ENCODE assay signal across 6 worm cellular contexts in the genomic region with DNA sequence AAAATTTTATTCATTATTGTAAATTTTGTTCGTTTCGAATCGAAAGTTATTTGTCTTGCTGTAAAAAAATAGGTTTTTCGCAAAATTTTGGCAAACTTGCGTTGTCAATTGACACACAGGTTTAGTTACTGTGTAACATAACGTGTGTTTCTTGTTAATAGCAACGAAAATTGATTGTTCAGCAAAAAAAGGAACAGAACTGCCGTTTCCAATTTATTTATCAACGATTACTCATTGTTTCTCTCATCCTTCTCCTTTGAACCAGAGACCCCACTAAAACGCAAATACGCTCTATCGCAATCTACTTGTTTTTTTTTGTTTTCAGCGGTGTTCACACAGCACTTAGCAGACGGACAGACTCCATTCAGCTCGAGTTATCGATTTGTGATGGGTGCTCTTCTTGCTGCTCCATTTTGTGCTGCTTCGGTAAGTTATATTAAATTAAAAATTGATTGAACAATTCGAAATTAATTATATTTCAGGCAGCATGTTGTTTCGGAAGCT.
TF ChIP-seq lines count a peak whose summit lies in the region.

A gene (plus strand): TSS at position 326 of the 504 bp plus-strand sequence.

TF ChIP-seq in whole organism, L1 larva, 84 proteins besides CTCF, POLR2A, EP300 and RAD21 (continues in another document):
- TF ChIP-seq irx-1 (tag; optimal IDR thresholded peaks at IDR 0.05; lab: Kevin White, UChicago) = no peak
- TF ChIP-seq unc-30 (tag; optimal IDR thresholded peaks at IDR 0.05; lab: Kevin White, UChicago) = no peak
- TF ChIP-seq C16A3.4 (tag; optimal IDR thresholded peaks at IDR 0.05; lab: Kevin White, UChicago) = peak; percentile 3
- peak in 1 of 3 experiments; percentile 52 for TF ChIP-seq dpl-1 (GFP tag; optimal IDR thresholded peaks at IDR 0.05; lab: Kevin White, UChicago)
- no peak for TF ChIP-seq elt-3 (tag; optimal IDR thresholded peaks at IDR 0.05; lab: Kevin White, UChicago)
- peak; percentile 31 for TF ChIP-seq rnt-1 (tag; optimal IDR thresholded peaks at IDR 0.05; lab: Kevin White, UChicago)
- TF ChIP-seq pag-3 (tag; optimal IDR thresholded peaks at IDR 0.05; lab: Kevin White, UChicago; ENCODE audit: borderline replicate concordance, insufficient read depth) = no peak
- peak; percentile 27 for TF ChIP-seq mep-1 (tag; optimal IDR thresholded peaks at IDR 0.05; lab: Kevin White, UChicago)
- no peak for TF ChIP-seq sptf-1 (tag; optimal IDR thresholded peaks at IDR 0.05; lab: Kevin White, UChicago)
- TF ChIP-seq ceh-63 (GFP tag; optimal IDR thresholded peaks at IDR 0.05; lab: Kevin White, UChicago) = no peak
- TF ChIP-seq efl-1 (optimal IDR thresholded peaks at IDR 0.05; lab: Kevin White, UChicago) = peak; percentile 16 to 35
- peak; percentile 36 to 51 for TF ChIP-seq efl-1 (GFP tag; optimal IDR thresholded peaks at IDR 0.05 in 1 of 2; lab: Kevin White, UChicago)
- TF ChIP-seq lin-14 (GFP tag; optimal IDR thresholded peaks at IDR 0.05; lab: Kevin White, UChicago) = peak; percentile 81
- TF ChIP-seq unc-62 (GFP tag; optimal IDR thresholded peaks at IDR 0.05; lab: Kevin White, UChicago) = no peak

TF ChIP-seq in whole organism, L2 larva, 48 proteins besides CTCF, POLR2A, EP300 and RAD21:
- peak; percentile 12 for TF ChIP-seq sma-3 (GFP tag; optimal IDR thresholded peaks at IDR 0.05; lab: Kevin White, UChicago)
- peak; percentile 58 for TF ChIP-seq fos-1 (tag; optimal IDR thresholded peaks at IDR 0.05; lab: Kevin White, UChicago)
- no peak for TF ChIP-seq skn-1 (tag; optimal IDR thresholded peaks at IDR 0.05; lab: Kevin White, UChicago)
- peak; percentile 60 for TF ChIP-seq nhr-129 (tag; optimal IDR thresholded peaks at IDR 0.05; lab: Kevin White, UChicago)
- TF ChIP-seq lsy-2 (tag; optimal IDR thresholded peaks at IDR 0.05; lab: Kevin White, UChicago) = peak in 1 of 2 experiments; percentile 53
- TF ChIP-seq mab-5 (tag; optimal IDR thresholded peaks at IDR 0.05; lab: Kevin White, UChicago) = no peak
- TF ChIP-seq unc-55 (GFP tag; optimal IDR thresholded peaks at IDR 0.05; lab: Kevin White, UChicago) = peak; percentile 67
- peak; percentile 77 for TF ChIP-seq C34F6.9 (tag; optimal IDR thresholded peaks at IDR 0.05; lab: Kevin White, UChicago)

TF ChIP-seq in whole organism, L3 larva, 47 proteins besides CTCF, POLR2A, EP300 and RAD21:
- no peak for TF ChIP-seq nhr-76 (tag; optimal IDR thresholded peaks at IDR 0.05; lab: Kevin White, UChicago)
- TF ChIP-seq pqm-1 (tag; optimal IDR thresholded peaks at IDR 0.05; lab: Kevin White, UChicago) = peak; percentile 16
- peak; percentile 44 for TF ChIP-seq nfya-1 (tag; optimal IDR thresholded peaks at IDR 0.05; lab: Kevin White, UChicago; ENCODE audit: insufficient read depth)
- peak; percentile 31 for TF ChIP-seq lin-39 (tag; optimal IDR thresholded peaks at IDR 0.05; lab: Kevin White, UChicago)
- peak; percentile 51 for TF ChIP-seq snpc-4 (tag; optimal IDR thresholded peaks at IDR 0.05; lab: Kevin White, UChicago)
- TF ChIP-seq pha-4 (tag; optimal IDR thresholded peaks at IDR 0.05; lab: Kevin White, UChicago) = no peak
- peak; percentile 44 for TF ChIP-seq hmg-11 (tag; optimal IDR thresholded peaks at IDR 0.05; lab: Kevin White, UChicago)
- no peak for TF ChIP-seq fkh-2 (tag; optimal IDR thresholded peaks at IDR 0.05; lab: Kevin White, UChicago)
- peak; percentile 37 for TF ChIP-seq nhr-25 (tag; optimal IDR thresholded peaks at IDR 0.05; lab: Kevin White, UChicago)
- peak; percentile 5 for TF ChIP-seq egl-5 (tag; optimal IDR thresholded peaks at IDR 0.05; lab: Kevin White, UChicago)
- peak; percentile 65 for TF ChIP-seq lin-15B (tag; optimal IDR thresholded peaks at IDR 0.05; lab: Kevin White, UChicago)
- peak; percentile 16 for TF ChIP-seq elt-2 (tag; optimal IDR thresholded peaks at IDR 0.05; lab: Kevin White, UChicago)

TF ChIP-seq in whole organism, L4 larva, 104 proteins besides CTCF, POLR2A, EP300 and RAD21 (continues in another document):
- TF ChIP-seq hmg-1.1 (GFP tag; IDR thresholded peaks at IDR 0.05; lab: Robert Waterston, UW) = peak; percentile 54; the same call in 1 of the 2 replicates
- no peak for TF ChIP-seq nhr-48 (tag; optimal IDR thresholded peaks at IDR 0.05; lab: Kevin White, UChicago)
- TF ChIP-seq dve-1 (tag; optimal IDR thresholded peaks at IDR 0.05; lab: Kevin White, UChicago; ENCODE audit: insufficient read depth) = peak; percentile 21
- peak in 1 of 2 experiments; percentile 99 for TF ChIP-seq unc-62 (GFP tag; optimal IDR thresholded peaks at IDR 0.05 in 1 of 2; lab: Kevin White, UChicago)
- no peak for TF ChIP-seq unc-62 (tag; optimal IDR thresholded peaks at IDR 0.05; lab: Kevin White, UChicago)
- TF ChIP-seq spr-1 (tag; optimal IDR thresholded peaks at IDR 0.05; lab: Kevin White, UChicago) = no peak
- no peak for TF ChIP-seq pha-4 (GFP tag; IDR thresholded peaks at IDR 0.05; lab: Robert Waterston, UW)
- peak; percentile 22 for TF ChIP-seq pha-4 (tag; optimal IDR thresholded peaks at IDR 0.05; lab: Kevin White, UChicago)
- no peak for TF ChIP-seq saeg-2 (GFP tag; IDR thresholded peaks at IDR 0.05; lab: Robert Waterston, UW)
- TF ChIP-seq R02D3.7 (tag; optimal IDR thresholded peaks at IDR 0.05; lab: Kevin White, UChicago) = no peak
- 0 out of 2 replicates have a peak, but pooled peaks have one; percentile 13 for TF ChIP-seq ctbp-1 (GFP tag; IDR thresholded peaks at IDR 0.05; lab: Robert Waterston, UW)
- TF ChIP-seq lin-13 (GFP tag; optimal IDR thresholded peaks at IDR 0.05; lab: Kevin White, UChicago) = no peak
- no peak for TF ChIP-seq F37D6.2 (tag; optimal IDR thresholded peaks at IDR 0.05; lab: Kevin White, UChicago)
- no peak for TF ChIP-seq dmd-8 (GFP tag; IDR thresholded peaks at IDR 0.05; lab: Robert Waterston, UW)
- no peak for TF ChIP-seq spr-3 (GFP tag; optimal IDR thresholded peaks at IDR 0.05; lab: Kevin White, UChicago)
- TF ChIP-seq nhr-6 (tag; optimal IDR thresholded peaks at IDR 0.05; lab: Kevin White, UChicago) = peak; percentile 75
- TF ChIP-seq lsy-2 (tag; optimal IDR thresholded peaks at IDR 0.05; lab: Kevin White, UChicago) = peak in 1 of 2 experiments; percentile 57
- TF ChIP-seq lin-15B (tag; optimal IDR thresholded peaks at IDR 0.05; lab: Kevin White, UChicago) = no peak

TF ChIP-seq in whole organism, mixed stage, embryonic, 35 proteins besides CTCF, POLR2A, EP300 and RAD21:
- TF ChIP-seq elt-1 (tag; optimal IDR thresholded peaks at IDR 0.05; lab: Kevin White, UChicago; ENCODE audit: borderline replicate concordance, insufficient read depth) (no peak), mep-1 (tag; optimal IDR thresholded peaks at IDR 0.05; lab: Kevin White, UChicago) (peak; percentile 60)

TF ChIP-seq in whole organism, young adult, 124 proteins besides CTCF, POLR2A, EP300 and RAD21:
- TF ChIP-seq F23B12.7 (tag; optimal IDR thresholded peaks at IDR 0.05; lab: Kevin White, UChicago; ENCODE audit: insufficient read depth) = no peak
- no peak for TF ChIP-seq aptf-2 (GFP tag; conservative IDR thresholded peaks at IDR 0.05; lab: Robert Waterston, UW)
- no peak for TF ChIP-seq cebp-1 (GFP tag; IDR thresholded peaks at IDR 0.05; lab: Robert Waterston, UW)
- TF ChIP-seq cebp-1 (tag; optimal IDR thresholded peaks at IDR 0.05; lab: Kevin White, UChicago) = peak; percentile 19
- no peak for TF ChIP-seq F37B4.10 (GFP tag; IDR thresholded peaks at IDR 0.05; lab: Robert Waterston, UW)
- TF ChIP-seq Y67H2A.10 (GFP tag; conservative IDR thresholded peaks at IDR 0.05; lab: Robert Waterston, UW) = no peak
- peak; percentile 68 for TF ChIP-seq mcd-1 (GFP tag; IDR thresholded peaks at IDR 0.05; lab: Robert Waterston, UW)
- TF ChIP-seq ztf-26 (tag; optimal IDR thresholded peaks at IDR 0.05; lab: Kevin White, UChicago) = no peak
- TF ChIP-seq attf-5 (GFP tag; optimal IDR thresholded peaks at IDR 0.05; lab: Kevin White, UChicago) = peak; percentile 44
- TF ChIP-seq hmg-20 (GFP tag; IDR thresholded peaks at IDR 0.05; lab: Robert Waterston, UW) = no peak
- TF ChIP-seq ceh-27 (GFP tag; optimal IDR thresholded peaks at IDR 0.05; lab: Kevin White, UChicago) = no peak
